Fruit fly (Drosophila melanogaster) whole organism, embryonic: ENCODE data around the gene CG2747.
A peak's percentile ranks its signal among the peaks of the same experiment; 100 is the strongest.

Experiments
- CG11696 ChIP-seq: fragments of 200-800 bp; sonication (Bioruptor generic); IDR thresholded peaks from 2 replicates; pipeline ENCODE4 v1.3.6; 2022; ENCODE audit warnings: missing biosample characterization, missing genetic modification characterization
- CG12391 ChIP-seq: fragments of 200-800 bp; sonication (Bioruptor generic); optimal IDR thresholded peaks from 3 replicates; lab custom pipeline; 2018; ENCODE audit warnings: missing biosample characterization, mild to moderate bottlenecking, missing genetic modification characterization, moderate library complexity
- CG13287 ChIP-seq: fragments of 200-800 bp; sonication (Bioruptor generic); IDR thresholded peaks from 2 replicates; pipeline ENCODE4 v1.3.6; 2022; ENCODE audit warnings: missing biosample characterization, missing genetic modification characterization; ENCODE audit not compliant: partially characterized antibody
- CG13624 ChIP-seq: fragments of 200-800 bp; sonication (Bioruptor generic); optimal IDR thresholded peaks from 2 replicates; lab custom pipeline; 2016; ENCODE audit warnings: missing biosample characterization, missing genetic modification characterization
- CG13775 ChIP-seq: fragments of 200-800 bp; sonication (Bioruptor generic); optimal IDR thresholded peaks from 3 replicates; lab custom pipeline; 2017; ENCODE audit warnings: missing biosample characterization, mild to moderate bottlenecking, missing genetic modification characterization
- CG14441 ChIP-seq: fragments of 200-800 bp; sonication (Bioruptor generic); IDR thresholded peaks from 2 replicates; pipeline ENCODE4 v1.3.6; 2022; ENCODE audit warnings: missing biosample characterization, missing genetic modification characterization
- CG15011 ChIP-seq: fragments of 200-800 bp; sonication (Bioruptor generic); optimal IDR thresholded peaks from 3 replicates; lab custom pipeline; 2018; ENCODE audit warnings: missing biosample characterization, mild to moderate bottlenecking, missing genetic modification characterization
- CG17912 ChIP-seq: fragments of 200-800 bp; sonication (Bioruptor generic); optimal IDR thresholded peaks from 2 replicates; lab custom pipeline; 2018; ENCODE audit warnings: missing biosample characterization, mild to moderate bottlenecking, missing genetic modification characterization
- CG30403 ChIP-seq: fragments of 200-800 bp; sonication (Bioruptor generic); optimal IDR thresholded peaks from 3 replicates; lab custom pipeline; 2016; ENCODE audit warnings: missing biosample characterization, missing genetic modification characterization
- CG32767 ChIP-seq: fragments of 200-800 bp; sonication (Bioruptor generic); IDR thresholded peaks from 2 replicates; pipeline ENCODE4 v1.3.6; 2022; ENCODE audit warnings: missing biosample characterization, missing genetic modification characterization
- CG3407 ChIP-seq: fragments of 200-800 bp; sonication (Bioruptor generic); optimal IDR thresholded peaks from 2 replicates; lab custom pipeline; 2018; ENCODE audit warnings: missing biosample characterization, mild to moderate bottlenecking, missing genetic modification characterization
- CG43689 ChIP-seq: fragments of 200-800 bp; sonication (Bioruptor generic); IDR thresholded peaks from 2 replicates; pipeline ENCODE4 v1.3.6; 2022; ENCODE audit warnings: missing biosample characterization, missing genetic modification characterization
- CG4404 ChIP-seq: fragments of 200-800 bp; sonication (Bioruptor generic); IDR thresholded peaks from 2 replicates; pipeline ENCODE4 v1.3.6; 2022; ENCODE audit warnings: missing biosample characterization, missing genetic modification characterization
- CG6175 ChIP-seq: fragments of 200-800 bp; sonication (Bioruptor generic); IDR thresholded peaks from 3 replicates; pipeline ENCODE4 v1.3.6; 2022; ENCODE audit warnings: missing biosample characterization, missing genetic modification characterization
- CG7372 ChIP-seq: fragments of 200-800 bp; sonication (Bioruptor generic); IDR thresholded peaks from 2 replicates; pipeline ENCODE4 v1.3.6; 2022; ENCODE audit warnings: missing biosample characterization, missing genetic modification characterization
- CG7839 ChIP-seq: fragments of 200-800 bp; sonication (Bioruptor generic); optimal IDR thresholded peaks from 3 replicates; lab custom pipeline; 2018; ENCODE audit warnings: missing biosample characterization, mild to moderate bottlenecking, missing genetic modification characterization, moderate library complexity
- CG7987 ChIP-seq: fragments of 200-800 bp; sonication (Bioruptor generic); optimal IDR thresholded peaks from 2 replicates; lab custom pipeline; 2018; ENCODE audit warnings: missing biosample characterization, mild to moderate bottlenecking, missing genetic modification characterization, moderate library complexity
- CG8944 ChIP-seq: fragments of 200-800 bp; sonication (Bioruptor generic); optimal IDR thresholded peaks from 3 replicates; lab custom pipeline; 2016; ENCODE audit warnings: missing biosample characterization, missing genetic modification characterization
- CG9876 ChIP-seq: fragments of 200-800 bp; sonication (Bioruptor generic); optimal IDR thresholded peaks from 2 replicates; lab custom pipeline; 2016; ENCODE audit warnings: missing biosample characterization, missing genetic modification characterization
- Camta ChIP-seq: fragments of 200-800 bp; sonication (Bioruptor generic); optimal IDR thresholded peaks from 2 replicates; lab custom pipeline; 2016; ENCODE audit warnings: missing biosample characterization, missing genetic modification characterization
- Dfd ChIP-seq, 2 experiments: fragments of >200 bp; optimal IDR thresholded peaks; 2 replicates each; lab custom pipeline; 2017; ENCODE audit warnings: missing biosample characterization in 2 of 2, missing genetic modification characterization in 2 of 2
- Fer1 ChIP-seq: fragments of 200-800 bp; sonication (Bioruptor generic); optimal IDR thresholded peaks from 2 replicates; lab custom pipeline; 2017; ENCODE audit warnings: missing biosample characterization, mild to moderate bottlenecking, missing genetic modification characterization
- HLH4C ChIP-seq: fragments of 200-800 bp; sonication (Bioruptor generic); IDR thresholded peaks from 3 replicates; pipeline ENCODE4 v1.3.6; 2022; ENCODE audit warnings: missing biosample characterization, missing genetic modification characterization; ENCODE audit not compliant: partially characterized antibody
- HmgZ ChIP-seq: fragments of 200-800 bp; sonication (Bioruptor generic); optimal IDR thresholded peaks from 2 replicates; lab custom pipeline; 2018; ENCODE audit warnings: missing biosample characterization, mild to moderate bottlenecking, missing genetic modification characterization
- Hr51 ChIP-seq, 2 experiments: fragments of 200-800 bp; sonication (Bioruptor generic); optimal IDR thresholded peaks; 2 replicates in 1 of 2; 3 replicates in 1 of 2; lab custom pipeline; 2016 to 2018; ENCODE audit warnings: missing biosample characterization in 2 of 2, missing genetic modification characterization in 2 of 2, mild to moderate bottlenecking in 1 of 2, moderate library complexity in 1 of 2
- Nf-YC ChIP-seq: fragments of 200-800 bp; optimal IDR thresholded peaks from 3 replicates; lab custom pipeline; 2019; ENCODE audit warnings: missing biosample characterization, mild to moderate bottlenecking, missing genetic modification characterization, moderate library complexity
- Oli ChIP-seq: fragments of 200-800 bp; sonication (Bioruptor generic); optimal IDR thresholded peaks from 2 replicates; lab custom pipeline; 2018; ENCODE audit warnings: missing biosample characterization, mild to moderate bottlenecking, missing genetic modification characterization, moderate library complexity
- Optix ChIP-seq: fragments of 200-800 bp; sonication (Bioruptor generic); IDR thresholded peaks from 3 replicates; pipeline ENCODE4 v1.3.6; 2022; ENCODE audit warnings: missing biosample characterization, missing genetic modification characterization
- Ptx1 ChIP-seq: fragments of 200-800 bp; sonication (Bioruptor generic); IDR thresholded peaks from 2 replicates; pipeline ENCODE4 v1.3.6; 2022; ENCODE audit warnings: missing biosample characterization, missing genetic modification characterization
- Tbp ChIP-seq: fragments of >200 bp; optimal IDR thresholded peaks from 2 replicates; lab custom pipeline; 2018; ENCODE audit warnings: missing biosample characterization, missing genetic modification characterization
- Vsx1 ChIP-seq: fragments of 200-800 bp; sonication (Bioruptor generic); optimal IDR thresholded peaks from 2 replicates; lab custom pipeline; 2017; ENCODE audit warnings: missing biosample characterization, mild to moderate bottlenecking, missing genetic modification characterization, missing genetic modification reagents
- Xrp1 ChIP-seq: fragments of 200-800 bp; sonication (Bioruptor generic); IDR thresholded peaks from 2 replicates; pipeline ENCODE4 v1.3.6; 2022; ENCODE audit warnings: missing biosample characterization, missing genetic modification characterization
- abd-A ChIP-seq: fragments of 200-800 bp; sonication (Bioruptor generic); optimal IDR thresholded peaks from 3 replicates; lab custom pipeline; 2019; ENCODE audit warnings: missing biosample characterization, mild to moderate bottlenecking, missing genetic modification characterization, moderate library complexity
- ash1 ChIP-seq: fragments of 200-800 bp; sonication (Bioruptor generic); optimal IDR thresholded peaks from 2 replicates; lab custom pipeline; 2018; ENCODE audit warnings: missing biosample characterization, mild to moderate bottlenecking, missing genetic modification characterization
- bcd ChIP-seq: fragments of 200-800 bp; sonication (Bioruptor generic); optimal IDR thresholded peaks from 2 replicates; lab custom pipeline; 2017; ENCODE audit warnings: missing biosample characterization, mild to moderate bottlenecking, missing genetic modification characterization
- cas ChIP-seq: fragments of 200-800 bp; sonication (Bioruptor generic); IDR thresholded peaks from 2 replicates; pipeline ENCODE4 v1.3.6; 2022; ENCODE audit warnings: missing biosample characterization, missing genetic modification characterization
- crc ChIP-seq: fragments of 200-800 bp; sonication (Bioruptor generic); optimal IDR thresholded peaks from 2 replicates; lab custom pipeline; 2016; ENCODE audit warnings: missing biosample characterization, missing genetic modification characterization
- dpn ChIP-seq, 2 experiments: fragments of 200-800 bp; sonication (Bioruptor generic); optimal IDR thresholded peaks; 3 replicates each; lab custom pipeline; 2016; ENCODE audit warnings: missing biosample characterization in 2 of 2, missing genetic modification characterization in 2 of 2
- ftz-f1 ChIP-seq: fragments of 200-800 bp; sonication (Bioruptor generic); optimal IDR thresholded peaks from 2 replicates; lab custom pipeline; 2016; ENCODE audit warnings: missing biosample characterization, missing genetic modification characterization
- gt ChIP-seq: fragments of 200-800 bp; sonication (Bioruptor generic); IDR thresholded peaks from 2 replicates; pipeline ENCODE4 v1.3.6; 2022; ENCODE audit warnings: missing biosample characterization, missing genetic modification characterization
- hth ChIP-seq: fragments of >200 bp; optimal IDR thresholded peaks from 2 replicates; lab custom pipeline; 2017; ENCODE audit warnings: inconsistent platforms
- pzg ChIP-seq: fragments of 200-800 bp; sonication (Bioruptor generic); optimal IDR thresholded peaks from 3 replicates; lab custom pipeline; 2018; ENCODE audit warnings: missing biosample characterization, mild to moderate bottlenecking, missing genetic modification characterization, moderate library complexity
- rib ChIP-seq: fragments of 200-800 bp; sonication (Bioruptor generic); IDR thresholded peaks from 2 replicates; pipeline ENCODE4 v1.3.6; 2022; ENCODE audit warnings: missing biosample characterization, missing genetic modification characterization
- sens-2 ChIP-seq: fragments of 200-800 bp; sonication (Bioruptor generic); IDR thresholded peaks from 2 replicates; pipeline ENCODE4 v1.3.6; 2022; ENCODE audit warnings: missing biosample characterization, missing genetic modification characterization
- sim ChIP-seq: fragments of 200-800 bp; sonication (Bioruptor generic); IDR thresholded peaks from 2 replicates; pipeline ENCODE4 v1.3.6; 2022; ENCODE audit warnings: missing biosample characterization, missing genetic modification characterization
- slbo ChIP-seq: fragments of 200-800 bp; sonication (Bioruptor generic); IDR thresholded peaks from 2 replicates; pipeline ENCODE4 v1.3.6; 2022; ENCODE audit warnings: missing biosample characterization, missing genetic modification characterization
- ssp ChIP-seq: fragments of 200-800 bp; sonication (Bioruptor generic); IDR thresholded peaks from 2 replicates; pipeline ENCODE4 v1.3.6; 2022; ENCODE audit warnings: missing biosample characterization, missing genetic modification characterization
- stwl ChIP-seq: fragments of 200-800 bp; sonication (Bioruptor generic); optimal IDR thresholded peaks from 3 replicates; lab custom pipeline; 2018; ENCODE audit warnings: missing biosample characterization, mild to moderate bottlenecking, missing genetic modification characterization, moderate library complexity
- toy ChIP-seq: fragments of 200-800 bp; sonication (Bioruptor generic); IDR thresholded peaks from 2 replicates; pipeline ENCODE4 v1.3.6; 2022; ENCODE audit warnings: missing biosample characterization, missing genetic modification characterization
- ttk ChIP-seq: fragments of 200-800 bp; sonication (Bioruptor generic); IDR thresholded peaks from 2 replicates; pipeline ENCODE4 v2.1.2; 2022; ENCODE audit warnings: missing biosample characterization, missing genetic modification characterization
- unc-4 ChIP-seq: fragments of 200-800 bp; sonication (Bioruptor generic); IDR thresholded peaks from 2 replicates; pipeline ENCODE4 v1.3.6; 2022; ENCODE audit warnings: missing biosample characterization, missing genetic modification characterization; ENCODE audit not compliant: partially characterized antibody
- zfh2 ChIP-seq: fragments of 200-800 bp; sonication (Bioruptor generic); optimal IDR thresholded peaks from 2 replicates; lab custom pipeline; 2016; ENCODE audit warnings: missing biosample characterization, missing genetic modification characterization

Gene CG2747

dm6 chr3R:8009080-8009620, 21.4 kb downstream of the CG2747 start, which contains the start of the genes CG11052 and CG3223 (continued):
- TF ChIP-seq crc (GFP tag; lab: Kevin White, UChicago) (no peak), CG8944 (GFP tag; lab: Kevin White, UChicago) (no peak), CG7987 (GFP tag; lab: Kevin White, UChicago) (peak; percentile 21), sens-2 (GFP tag; lab: Robert Waterston, UW) (no peak), CG13287 (GFP tag; lab: Robert Waterston, UW) (peak; percentile 68), Ptx1 (GFP tag; lab: Robert Waterston, UW) (no peak), CG32767 (GFP tag; lab: Robert Waterston, UW) (no peak), pzg (GFP tag; lab: Kevin White, UChicago) (peak; percentile 72), Vsx1 (GFP tag; lab: Kevin White, UChicago) (no peak), CG30403 (GFP tag; lab: Kevin White, UChicago) (peak; percentile 16), Optix (GFP tag; lab: Robert Waterston, UW) (no peak), CG13775 (GFP tag; lab: Kevin White, UChicago) (no peak), CG7372 (no peak), unc-4 (GFP tag; lab: Robert Waterston, UW) (peak; percentile 39; the same call in 1 of the 2 replicates), Xrp1 (GFP tag; lab: Robert Waterston, UW) (no peak), CG15011 (GFP tag; lab: Kevin White, UChicago) (no peak), abd-A (tag; lab: Kevin White, UChicago) (no peak), CG11696 (GFP tag; lab: Robert Waterston, UW) (no peak), ash1 (no peak), rib (GFP tag; lab: Robert Waterston, UW) (no peak), slbo (GFP tag; lab: Robert Waterston, UW) (peak; percentile 58; the same call in 1 of the 2 replicates), sim (GFP tag; lab: Robert Waterston, UW) (no peak), Camta (GFP tag; lab: Kevin White, UChicago) (no peak), HmgZ (peak; percentile 66), CG12391 (tag; lab: Kevin White, UChicago) (peak; percentile 36), Hr51 (GFP tag; optimal IDR thresholded peaks at IDR 0.05; lab: Kevin White, UChicago) (no peak), Oli (tag; lab: Kevin White, UChicago) (no peak), zfh2 (GFP tag; lab: Kevin White, UChicago) (peak; percentile 31), HLH4C (no peak; the same call in 1 of the 3 replicates), Tbp (no peak), bcd (GFP tag; lab: Kevin White, UChicago) (no peak), ttk (no peak), CG13624 (GFP tag; lab: Kevin White, UChicago) (peak; percentile 37), cas (GFP tag; lab: Robert Waterston, UW) (no peak), gt (no peak), CG6175 (GFP tag; lab: Robert Waterston, UW) (no peak), hth (no peak), CG3407 (no peak), CG7839 (no peak), Fer1 (GFP tag; lab: Kevin White, UChicago) (peak; percentile 44), stwl (tag; lab: Kevin White, UChicago) (peak; percentile 58), CG4404 (GFP tag; lab: Robert Waterston, UW) (no peak), ftz-f1 (GFP tag; lab: Kevin White, UChicago) (peak; percentile 92), dpn (GFP tag; optimal IDR thresholded peaks at IDR 0.05; lab: Kevin White, UChicago) (peak in 1 of 2 experiments; percentile 21), Nf-YC (tag; lab: Kevin White, UChicago) (peak; percentile 70), toy (GFP tag; lab: Robert Waterston, UW) (no peak), CG14441 (no peak), ssp (no peak), CG17912 (GFP tag; lab: Kevin White, UChicago) (no peak), CG43689 (GFP tag; lab: Robert Waterston, UW) (no peak), CG9876 (no peak), Dfd (GFP tag; optimal IDR thresholded peaks at IDR 0.05; lab: Kevin White, UChicago) (no peak)
